Worm (Caenorhabditis elegans) whole organism, late embryonic: ENCODE results near the gene dmsr-3.

ENCODE experiments used
- C08G9.2 ChIP-seq: sonication (generic microtip); optimal IDR thresholded peaks from 2 replicates; lab custom pipeline; 2016; ENCODE audit warnings: mild to moderate bottlenecking, missing genetic modification characterization, moderate library complexity, missing compliant biosample characterization
- ama-1 ChIP-seq: fragments of 150-350 bp; optimal IDR thresholded peaks from 2 replicates; lab custom pipeline; 2014
- lin-11 ChIP-seq: fragments of 200-800 bp; sonication (Bioruptor generic); optimal IDR thresholded peaks from 2 replicates; lab custom pipeline; 2018; ENCODE audit warnings: mild to moderate bottlenecking, missing genetic modification characterization, missing compliant biosample characterization
- nhr-11 ChIP-seq: fragments of 150-350 bp; optimal IDR thresholded peaks from 2 replicates; lab custom pipeline; 2014; ENCODE audit warnings: missing biosample characterization, missing genetic modification characterization
- tbx-2 ChIP-seq: sonication (generic microtip); optimal IDR thresholded peaks from 2 replicates; lab custom pipeline; 2016; ENCODE audit warnings: missing genetic modification characterization, missing compliant biosample characterization

- TF ChIP-seq ama-1 (lab: Kevin White, UChicago) (no peak), C08G9.2 (no peak), tbx-2 (tag; lab: Kevin White, UChicago) (no peak), lin-11 (no peak), nhr-11 (tag; lab: Kevin White, UChicago) (no peak)
Measured at ce11 chrII:13341320-13341719, 14.7 kb downstream of the dmsr-3 start.
